Worm (Caenorhabditis elegans) whole organism, mixed stage, embryonic: ENCODE data around the gene Y37E11AM.3.
A peak's percentile ranks its signal among the peaks of the same experiment; 100 is the strongest.

ENCODE experiments used
- bed-3 ChIP-seq: fragments of 200-800 bp; sonication (Bioruptor generic); optimal IDR thresholded peaks from 3 replicates; lab custom pipeline; 2018; ENCODE audit warnings: mild to moderate bottlenecking, missing genetic modification characterization, moderate library complexity, missing compliant biosample characterization
- ceh-83 ChIP-seq: fragments of 200-800 bp; sonication (Bioruptor generic); optimal IDR thresholded peaks from 2 replicates; lab custom pipeline; 2018; ENCODE audit warnings: mild to moderate bottlenecking, missing genetic modification characterization, missing compliant biosample characterization
- ces-1 ChIP-seq: fragments of 150-350 bp; optimal IDR thresholded peaks from 2 replicates; lab custom pipeline; 2014; ENCODE audit warnings: missing biosample characterization, missing genetic modification reagents, missing genetic modification characterization
- drap-1 ChIP-seq: fragments of 200-800 bp; sonication (Bioruptor generic); optimal IDR thresholded peaks from 3 replicates; lab custom pipeline; 2018; ENCODE audit warnings: mild to moderate bottlenecking, missing genetic modification characterization, missing compliant biosample characterization
- elt-1 ChIP-seq: sonication (generic microtip); optimal IDR thresholded peaks from 2 replicates; lab custom pipeline; 2017; ENCODE audit warnings: missing genetic modification characterization, mild to moderate bottlenecking, missing compliant biosample characterization, antibody characterized with exemption, moderate library complexity, borderline replicate concordance; ENCODE audit not compliant: insufficient read depth
- elt-3 ChIP-seq: fragments of 150-350 bp; optimal IDR thresholded peaks from 2 replicates; lab custom pipeline; 2014; ENCODE audit warnings: missing biosample characterization, missing genetic modification characterization
- flh-1 ChIP-seq: fragments of 200-800 bp; sonication (Bioruptor generic); optimal IDR thresholded peaks from 2 replicates; lab custom pipeline; 2018; ENCODE audit warnings: mild to moderate bottlenecking, missing genetic modification characterization, moderate library complexity, missing compliant biosample characterization
- ham-2 ChIP-seq: fragments of 200-800 bp; sonication (Bioruptor generic); optimal IDR thresholded peaks from 2 replicates; lab custom pipeline; 2018; ENCODE audit warnings: mild to moderate bottlenecking, missing genetic modification characterization, missing compliant biosample characterization
- hlh-1 ChIP-seq: fragments of 150-350 bp; optimal IDR thresholded peaks from 2 replicates; lab custom pipeline; 2014; ENCODE audit warnings: missing biosample characterization, missing genetic modification reagents, missing genetic modification characterization
- lsy-2 ChIP-seq: fragments of 150-350 bp; optimal IDR thresholded peaks from 2 replicates; lab custom pipeline; 2014; ENCODE audit warnings: missing biosample characterization, missing genetic modification characterization
- mab-5 ChIP-seq: fragments of 150-350 bp; optimal IDR thresholded peaks from 2 replicates; lab custom pipeline; 2014; ENCODE audit warnings: missing biosample characterization, missing genetic modification characterization
- mep-1 ChIP-seq: fragments of 150-350 bp; optimal IDR thresholded peaks from 2 replicates; lab custom pipeline; 2017; ENCODE audit warnings: missing biosample characterization, missing genetic modification reagents, missing genetic modification characterization, inconsistent platforms
- nhr-2 ChIP-seq: fragments of 150-350 bp; optimal IDR thresholded peaks from 2 replicates; lab custom pipeline; 2014; ENCODE audit warnings: missing biosample characterization, missing genetic modification characterization
- nhr-237 ChIP-seq: fragments of 150-350 bp; optimal IDR thresholded peaks from 2 replicates; lab custom pipeline; 2014; ENCODE audit warnings: missing biosample characterization, missing genetic modification characterization
- pha-4 ChIP-seq: fragments of 150-350 bp; optimal IDR thresholded peaks from 2 replicates; lab custom pipeline; 2018; ENCODE audit warnings: missing biosample characterization, missing genetic modification reagents, missing genetic modification characterization
- unc-120 ChIP-seq: sonication (generic microtip); optimal IDR thresholded peaks from 2 replicates; lab custom pipeline; 2017; ENCODE audit warnings: missing genetic modification characterization, missing compliant biosample characterization; ENCODE audit not compliant: poor library complexity, severe bottlenecking
- unc-62 ChIP-seq: fragments of 150-350 bp; optimal IDR thresholded peaks from 2 replicates; lab custom pipeline; 2014; ENCODE audit warnings: missing biosample characterization, missing genetic modification reagents, missing genetic modification characterization
- ztf-11 ChIP-seq: fragments of 150-350 bp; optimal IDR thresholded peaks from 2 replicates; lab custom pipeline; 2014; ENCODE audit warnings: missing biosample characterization, missing genetic modification characterization

Y37E11AM.3 gene

ce11 chrIV:3667796-3668195, 51.2 kb downstream of the Y37E11AM.3 start:
- TF ChIP-seq hlh-1 (tag; lab: Kevin White, UChicago) (no peak), pha-4 (tag; lab: Kevin White, UChicago) (no peak), ces-1 (GFP tag; lab: Kevin White, UChicago) (peak; percentile 86)

DNA sequence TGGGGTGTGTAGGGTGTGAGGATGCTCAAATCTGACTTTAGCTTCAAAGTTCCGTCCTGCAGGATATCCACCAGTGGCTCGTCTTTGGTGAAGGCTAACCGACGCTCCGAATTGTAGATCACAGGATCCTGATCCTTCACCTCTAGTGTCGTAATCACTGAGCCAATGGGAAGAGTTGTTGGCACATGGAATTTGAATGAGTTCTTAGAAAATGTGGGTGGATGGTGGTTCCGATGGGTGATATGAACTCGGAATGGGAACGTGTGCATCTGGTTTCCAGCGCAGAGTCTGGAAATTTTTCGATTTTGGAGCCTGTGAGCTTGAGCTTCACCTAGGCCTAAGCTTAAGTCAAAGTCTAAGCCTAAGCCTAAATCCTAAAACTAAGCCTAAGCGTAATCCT, 52.4 kb downstream of the Y37E11AM.3 start:
- no peak for TF ChIP-seq mab-5
- no peak for TF ChIP-seq elt-1 (tag; lab: Kevin White, UChicago)
- no peak for TF ChIP-seq nhr-2 (tag; lab: Kevin White, UChicago)
- TF ChIP-seq mep-1, result no peak
- TF ChIP-seq drap-1, result no peak
- no peak for TF ChIP-seq ztf-11 (tag; lab: Kevin White, UChicago)
- TF ChIP-seq nhr-237 (tag; lab: Kevin White, UChicago), result no peak
- no peak for TF ChIP-seq flh-1
- no peak for TF ChIP-seq ceh-83 (GFP tag; lab: Kevin White, UChicago)
- no peak for TF ChIP-seq unc-62
- no peak for TF ChIP-seq bed-3 (GFP tag; lab: Kevin White, UChicago)
- no peak for TF ChIP-seq lsy-2 (tag; lab: Kevin White, UChicago)
- TF ChIP-seq unc-120, result no peak
- no peak for TF ChIP-seq pha-4 (tag; lab: Kevin White, UChicago)
- no peak for TF ChIP-seq ham-2
- no peak for TF ChIP-seq elt-3 (tag; lab: Kevin White, UChicago)
- TF ChIP-seq, all 35 proteins: peak for 0
